Worm (Caenorhabditis elegans) whole organism, young adult: ENCODE data around the gene K10B3.1.
A peak's percentile ranks its signal among the peaks of the same experiment; 100 is the strongest.

Experiments
- F23B12.7 ChIP-seq: sonication (generic microtip); optimal IDR thresholded peaks from 2 replicates; lab custom pipeline; 2017; ENCODE audit warnings: missing genetic modification characterization, mild to moderate bottlenecking, missing compliant biosample characterization, antibody characterized with exemption, moderate library complexity; ENCODE audit not compliant: insufficient read depth
- K11D2.4 ChIP-seq: fragments of 200-800 bp; sonication (Bioruptor generic); IDR thresholded peaks from 2 replicates; pipeline ENCODE4 v1.3.6; 2022; ENCODE audit warnings: missing genetic modification reagents, missing genetic modification characterization, missing compliant biosample characterization
- K12H6.12 ChIP-seq: fragments of 200-800 bp; sonication (Bioruptor generic); optimal IDR thresholded peaks from 2 replicates; lab custom pipeline; 2018; ENCODE audit warnings: mild to moderate bottlenecking, missing genetic modification characterization, missing compliant biosample characterization
- ZK185.1 ChIP-seq: sonication (generic microtip); optimal IDR thresholded peaks from 2 replicates; lab custom pipeline; 2016; ENCODE audit warnings: mild to moderate bottlenecking, missing genetic modification characterization, missing compliant biosample characterization; ENCODE audit not compliant: poor library complexity, severe bottlenecking
- aptf-2 ChIP-seq: fragments of 200-800 bp; sonication (Bioruptor generic); conservative IDR thresholded peaks from 2 replicates; pipeline ENCODE4 v1.3.6; 2022; ENCODE audit warnings: missing genetic modification reagents, missing genetic modification characterization, missing compliant biosample characterization
- athp-1 ChIP-seq: sonication (generic microtip); optimal IDR thresholded peaks from 2 replicates; lab custom pipeline; 2017; ENCODE audit warnings: mild to moderate bottlenecking, missing genetic modification characterization, missing compliant biosample characterization
- attf-3 ChIP-seq: fragments of 200-800 bp; sonication (Bioruptor generic); conservative IDR thresholded peaks from 2 replicates; pipeline ENCODE4 v1.3.6; 2022; ENCODE audit warnings: missing genetic modification reagents, missing genetic modification characterization, missing compliant biosample characterization
- attf-5 ChIP-seq: fragments of 200-800 bp; sonication (Bioruptor generic); optimal IDR thresholded peaks from 2 replicates; lab custom pipeline; 2018; ENCODE audit warnings: mild to moderate bottlenecking, missing genetic modification characterization, missing compliant biosample characterization
- cebp-1 ChIP-seq, 2 experiments: fragments of 200-800 bp in 1 of 2; sonication (Bioruptor generic) in 1 of 2; sonication (generic microtip) in 1 of 2; IDR thresholded peaks in 1 of 2; optimal IDR thresholded peaks in 1 of 2; 2 replicates each; pipeline versions ENCODE4 v1.3.6 to Lab custom; 2017 to 2022; ENCODE audit warnings: missing compliant biosample characterization in 2 of 2, missing genetic modification characterization in 2 of 2, mild to moderate bottlenecking in 1 of 2, missing genetic modification reagents in 1 of 2, moderate library complexity in 1 of 2
- ceh-40 ChIP-seq: fragments of 200-800 bp; sonication (Bioruptor generic); IDR thresholded peaks from 2 replicates; pipeline ENCODE4 v1.3.6; 2022; ENCODE audit warnings: missing genetic modification characterization, missing compliant biosample characterization
- die-1 ChIP-seq: sonication (generic microtip); optimal IDR thresholded peaks from 2 replicates; lab custom pipeline; 2016; ENCODE audit warnings: missing genotype, mild to moderate bottlenecking, missing genetic modification characterization, missing compliant biosample characterization
- dox-1 ChIP-seq: fragments of 200-800 bp; sonication (Bioruptor generic); IDR thresholded peaks from 2 replicates; pipeline ENCODE4 v1.3.6; 2022; ENCODE audit warnings: missing genetic modification reagents, missing genetic modification characterization, missing compliant biosample characterization
- dpl-1 ChIP-seq: fragments of 150-350 bp; optimal IDR thresholded peaks from 2 replicates; lab custom pipeline; 2014; ENCODE audit warnings: missing biosample characterization, missing genetic modification reagents, missing genetic modification characterization
- efl-1 ChIP-seq: fragments of 150-350 bp; optimal IDR thresholded peaks from 2 replicates; lab custom pipeline; 2014; ENCODE audit warnings: missing biosample characterization, missing genetic modification reagents, missing genetic modification characterization
- egl-44 ChIP-seq: fragments of 200-800 bp; sonication (Bioruptor generic); IDR thresholded peaks from 2 replicates; pipeline ENCODE4 v1.3.6; 2022; ENCODE audit warnings: missing genetic modification reagents, missing genetic modification characterization, missing compliant biosample characterization
- hmg-1.2 ChIP-seq: fragments of 200-800 bp; sonication (Bioruptor generic); IDR thresholded peaks from 2 replicates; pipeline ENCODE4 v1.3.6; 2022; ENCODE audit warnings: missing genetic modification reagents, missing genetic modification characterization, missing compliant biosample characterization
- hsf-1 ChIP-seq: fragments of 200-800 bp; sonication (Bioruptor generic); IDR thresholded peaks from 2 replicates; pipeline ENCODE4 v1.3.6; 2022; ENCODE audit warnings: missing genetic modification reagents, missing genetic modification characterization, missing compliant biosample characterization
- lin-26 ChIP-seq: fragments of 200-800 bp; sonication (Bioruptor generic); IDR thresholded peaks from 2 replicates; pipeline ENCODE4 v1.3.6; 2022; ENCODE audit warnings: missing genetic modification reagents, missing genetic modification characterization, missing compliant biosample characterization
- lin-35 ChIP-seq, 3 experiments: fragments of 150-350 bp in 2 of 3; sonication (generic microtip) in 1 of 3; optimal IDR thresholded peaks; 2 replicates each; lab custom pipeline; 2014 to 2018; ENCODE audit warnings: missing biosample characterization in 3 of 3, missing genetic modification characterization in 3 of 3, missing genetic modification reagents in 3 of 3
- lin-40 ChIP-seq: sonication (generic microtip); optimal IDR thresholded peaks from 2 replicates; lab custom pipeline; 2016; ENCODE audit warnings: missing genetic modification characterization, mild to moderate bottlenecking, missing compliant biosample characterization, missing genotype, missing genetic modification reagents
- madf-6 ChIP-seq: fragments of 200-800 bp; sonication (Bioruptor generic); IDR thresholded peaks from 2 replicates; pipeline ENCODE4 v1.3.6; 2022; ENCODE audit warnings: missing genetic modification reagents, missing genetic modification characterization, missing compliant biosample characterization
- mcd-1 ChIP-seq: fragments of 200-800 bp; sonication (Bioruptor generic); IDR thresholded peaks from 2 replicates; pipeline ENCODE4 v1.3.6; 2022; ENCODE audit warnings: missing genetic modification reagents, missing genetic modification characterization, missing compliant biosample characterization
- nhr-120 ChIP-seq: fragments of 200-800 bp; sonication (Bioruptor generic); IDR thresholded peaks from 2 replicates; pipeline ENCODE4 v1.3.6; 2022; ENCODE audit warnings: missing genetic modification characterization, missing compliant biosample characterization
- nhr-80 ChIP-seq: sonication (generic microtip); optimal IDR thresholded peaks from 2 replicates; lab custom pipeline; 2016; ENCODE audit warnings: missing genetic modification characterization, missing compliant biosample characterization
- pha-4 ChIP-seq: fragments of 150-350 bp; sonication (generic microtip); optimal IDR thresholded peaks from 2 replicates; lab custom pipeline; 2014; ENCODE audit warnings: missing biosample characterization, missing genetic modification reagents, missing genetic modification characterization
- snpc-4 ChIP-seq, 5 experiments: fragments of 150-350 bp in 1 of 5; sonication (generic microtip) in 4 of 5; optimal IDR thresholded peaks; 2 replicates each; lab custom pipeline; 2014 to 2018; ENCODE audit warnings: missing genetic modification characterization in 5 of 5, missing biosample characterization in 3 of 5, antibody characterized with exemption in 2 of 5, mild to moderate bottlenecking in 2 of 5, missing compliant biosample characterization in 2 of 5, missing genotype in 2 of 5, moderate library complexity in 2 of 5, missing genetic modification reagents in 1 of 5
- sptf-2 ChIP-seq: fragments of 200-800 bp; sonication (Bioruptor generic); optimal IDR thresholded peaks from 2 replicates; lab custom pipeline; 2018; ENCODE audit warnings: mild to moderate bottlenecking, missing genetic modification characterization, missing compliant biosample characterization
- tlf-1 ChIP-seq: fragments of 200-800 bp; sonication (Bioruptor generic); optimal IDR thresholded peaks from 2 replicates; lab custom pipeline; 2018; ENCODE audit warnings: mild to moderate bottlenecking, missing genetic modification characterization, missing compliant biosample characterization
- zfh-2 ChIP-seq: fragments of 200-800 bp; sonication (Bioruptor generic); conservative IDR thresholded peaks from 2 replicates; pipeline ENCODE4 v1.3.6; 2022; ENCODE audit warnings: missing genetic modification reagents, missing genetic modification characterization, missing compliant biosample characterization
- ztf-18 ChIP-seq: sonication (generic microtip); optimal IDR thresholded peaks from 2 replicates; lab custom pipeline; 2016; ENCODE audit warnings: missing genotype, mild to moderate bottlenecking, missing genetic modification characterization, missing compliant biosample characterization
- ztf-26 ChIP-seq: sonication (generic microtip); optimal IDR thresholded peaks from 2 replicates; lab custom pipeline; 2017; ENCODE audit warnings: missing genetic modification characterization, missing compliant biosample characterization

Gene K10B3.1

ce11 chrX:3106137-3106536 is 29.1 kb upstream of the K10B3.1 start, which contains the start of gene K10B3.5:
Gene K10B3.5, minus strand, starts transcription at chrX:3106479.
- TF ChIP-seq attf-5 (GFP tag; lab: Kevin White, UChicago) (peak; percentile 61), hmg-1.2 (GFP tag; lab: Robert Waterston, UW) (peak; percentile 57; the same call in 1 of the 2 replicates), K11D2.4 (GFP tag; lab: Robert Waterston, UW) (0 out of 2 replicates have a peak, but pooled peaks have one; percentile 27), zfh-2 (GFP tag; lab: Robert Waterston, UW) (no peak), dpl-1 (GFP tag; lab: Kevin White, UChicago) (peak; percentile 51), pha-4 (tag; lab: Kevin White, UChicago) (peak; percentile 44), nhr-120 (GFP tag; lab: Robert Waterston, UW) (no peak), cebp-1 (GFP tag; IDR thresholded peaks at IDR 0.05; lab: Robert Waterston, UW) (no peak), cebp-1 (tag; optimal IDR thresholded peaks at IDR 0.05; lab: Kevin White, UChicago) (peak; percentile 59), ceh-40 (no peak), lin-40 (tag; lab: Kevin White, UChicago) (peak; percentile 48), madf-6 (GFP tag; lab: Robert Waterston, UW) (peak; percentile 15; the same call in 1 of the 2 replicates), ztf-26 (peak; percentile 9), ztf-18 (tag; lab: Kevin White, UChicago) (peak; percentile 28), athp-1 (tag; lab: Kevin White, UChicago) (no peak), nhr-80 (tag; lab: Kevin White, UChicago) (peak; percentile 46), K12H6.12 (peak; percentile 21), lin-35 (GFP tag; optimal IDR thresholded peaks at IDR 0.05; lab: Kevin White, UChicago) (peak in 2 of 3 experiments; percentile 6 to 50), F23B12.7 (peak; percentile 78), attf-3 (GFP tag; lab: Robert Waterston, UW) (no peak), mcd-1 (GFP tag; lab: Robert Waterston, UW) (peak; percentile 93), lin-26 (no peak), sptf-2 (GFP tag; lab: Kevin White, UChicago) (no peak), efl-1 (peak; percentile 59), snpc-4 (GFP tag; optimal IDR thresholded peaks at IDR 0.05; lab: Kevin White, UChicago) (no peak), snpc-4 (tag; optimal IDR thresholded peaks at IDR 0.05; lab: Kevin White, UChicago) (peak in 1 of 4 experiments; percentile 14), egl-44 (GFP tag; lab: Robert Waterston, UW) (no peak)
- TF ChIP-seq, all 124 proteins: peak for 17

ce11 chrX:3108603-3109002 is 26.7 kb upstream of the K10B3.1 start:
- TF ChIP-seq hsf-1 (GFP tag; lab: Robert Waterston, UW): 0 out of 2 replicates have a peak, but pooled peaks have one; percentile 18
- TF ChIP-seq zfh-2 (GFP tag; lab: Robert Waterston, UW): 0 out of 2 replicates have a peak, but pooled peaks have one; percentile 28
- TF ChIP-seq aptf-2 (GFP tag; lab: Robert Waterston, UW): no peak
- no peak for TF ChIP-seq cebp-1 (GFP tag; IDR thresholded peaks at IDR 0.05; lab: Robert Waterston, UW)
- peak; percentile 47 for TF ChIP-seq cebp-1 (tag; optimal IDR thresholded peaks at IDR 0.05; lab: Kevin White, UChicago)

DNA sequence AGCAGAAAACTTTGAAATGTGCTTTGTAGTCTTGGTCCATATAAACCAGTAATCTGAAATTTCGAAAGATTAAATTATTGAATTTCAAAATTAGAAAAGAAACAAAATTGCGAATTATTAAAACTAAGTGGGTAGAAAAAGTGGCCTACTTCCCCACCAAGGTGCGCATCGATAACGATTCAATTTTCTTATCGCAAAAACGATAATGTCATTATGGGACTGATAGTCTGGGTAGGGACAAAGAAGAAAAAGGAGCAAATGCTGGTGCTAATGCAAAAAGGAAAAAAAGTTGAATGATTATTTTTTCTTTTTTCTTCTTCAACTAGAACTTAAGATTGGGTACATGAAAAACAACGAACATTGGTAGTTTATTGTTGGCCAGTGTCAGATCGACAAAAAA is 24.7 kb upstream of the K10B3.1 start, which contains the start of gene gpcp-1:
Gene gpcp-1, minus strand, starts transcription at position 53 of the 400 bp plus-strand sequence.
- TF ChIP-seq K11D2.4 (GFP tag; lab: Robert Waterston, UW) (no peak), nhr-80 (tag; lab: Kevin White, UChicago) (peak; percentile 66), tlf-1 (GFP tag; lab: Kevin White, UChicago) (no peak), dox-1 (0 out of 2 replicates have a peak, but pooled peaks have one; percentile 22)

DNA sequence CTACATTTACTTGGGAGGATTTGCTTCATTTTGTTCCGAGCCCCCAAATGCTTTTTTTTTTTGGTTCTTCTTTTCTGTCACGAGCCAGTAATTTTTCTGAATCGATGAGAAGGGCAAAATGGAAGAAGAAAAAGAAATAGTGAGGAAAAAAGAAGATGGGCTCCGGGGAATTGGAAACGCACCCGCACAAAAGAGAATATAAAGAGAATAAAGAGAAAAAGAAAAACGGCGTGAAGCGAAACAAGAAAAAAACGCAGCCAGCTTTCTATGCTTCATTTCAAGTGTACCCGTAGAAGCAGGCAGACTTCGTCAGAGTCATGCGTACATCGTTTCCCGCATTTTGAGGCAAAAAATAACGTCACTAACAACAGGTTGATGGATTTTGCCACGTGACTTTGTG is 24.2 kb upstream of the K10B3.1 start:
- TF ChIP-seq die-1 (tag; lab: Kevin White, UChicago): no peak
- peak; percentile 37 for TF ChIP-seq ZK185.1 (tag; lab: Kevin White, UChicago)
- TF ChIP-seq lin-35 (GFP tag; optimal IDR thresholded peaks at IDR 0.05; lab: Kevin White, UChicago): peak in 1 of 3 experiments; percentile 47
